Fruit fly (Drosophila melanogaster): ENCODE results near the gene PGAP1.

DNA sequence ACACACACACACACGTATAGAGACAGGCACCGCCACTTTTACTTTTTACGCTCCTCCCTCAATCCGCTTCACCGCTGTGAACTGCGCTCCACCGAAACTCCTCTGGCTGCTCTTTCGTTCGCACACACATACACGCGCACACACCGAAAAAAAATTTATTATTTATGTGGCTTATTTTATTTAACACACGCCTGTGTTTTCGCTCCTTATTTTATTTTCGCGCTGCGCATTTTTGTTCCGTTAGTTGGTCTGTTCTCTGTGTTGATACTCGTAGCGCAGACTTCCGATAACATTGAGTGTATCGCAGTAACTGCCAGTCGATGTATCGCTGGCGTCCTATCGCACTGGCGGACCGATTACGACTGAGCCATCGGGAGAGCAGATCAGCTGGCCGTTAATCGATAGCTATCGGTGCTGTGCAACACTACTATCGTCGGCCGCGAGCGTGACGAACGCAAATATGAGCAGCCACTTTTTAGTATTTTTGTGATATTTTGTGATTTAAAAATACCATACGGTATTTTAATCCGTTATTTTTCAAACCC, 48.5 kb upstream of the PGAP1 start, which contains the start of gene Snx27:
- TF ChIP-seq CG8478 (optimal IDR thresholded peaks at IDR 0.05) (no peak), CTCF (optimal IDR thresholded peaks at IDR 0.05) (peak; percentile 29 to 45)
